Fruit fly (Drosophila melanogaster): Measurements from ENCODE around the gene CG17271.

Gene CG17271

dm6 chr3R:20829416-20830131, 7.9 kb upstream of the CG17271 start (continued):
- no peak for TF ChIP-seq hkb (optimal IDR thresholded peaks at IDR 0.05)
- TF ChIP-seq hkb (GFP tag; IDR thresholded peaks at IDR 0.05), result peak; percentile 25; the same call in 1 of the 2 replicates
- TF ChIP-seq MBD-R2 (GFP tag; IDR thresholded peaks at IDR 0.05), result peak; percentile 17; the same call in 1 of the 2 replicates
- TF ChIP-seq D19A (tag; optimal IDR thresholded peaks at IDR 0.05), result peak; percentile 31
- no peak for TF ChIP-seq ap (GFP tag; IDR thresholded peaks at IDR 0.05)
- peak; percentile 42; the same call in 1 of the 3 replicates for TF ChIP-seq Opbp (GFP tag; IDR thresholded peaks at IDR 0.05; ENCODE audit: partially characterized antibody)
- no peak for TF ChIP-seq Asciz (GFP tag; optimal IDR thresholded peaks at IDR 0.05)
- no peak for TF ChIP-seq NC2α (GFP tag; optimal IDR thresholded peaks at IDR 0.05)
- peak; percentile 8 for TF ChIP-seq Sox102F (GFP tag; optimal IDR thresholded peaks at IDR 0.05)
- TF ChIP-seq CG4707 (GFP tag; optimal IDR thresholded peaks at IDR 0.05), result no peak
- TF ChIP-seq CG11696 (GFP tag; IDR thresholded peaks at IDR 0.05), result no peak
- TF ChIP-seq otp (GFP tag; IDR thresholded peaks at IDR 0.05), result 0 out of 3 replicates have a peak, but pooled peaks have one; percentile 9
- TF ChIP-seq CG15269 (tag; optimal IDR thresholded peaks at IDR 0.05), result peak; percentile 53
- no peak for TF ChIP-seq CG8388 (GFP tag; optimal IDR thresholded peaks at IDR 0.05)
- TF ChIP-seq CG5180 (GFP tag; optimal IDR thresholded peaks at IDR 0.05), result no peak
- TF ChIP-seq Mad (GFP tag; optimal IDR thresholded peaks at IDR 0.05), result no peak
- no peak for TF ChIP-seq Dip2 (GFP tag; IDR thresholded peaks at IDR 0.05)
- no peak for TF ChIP-seq ttk (GFP tag; IDR thresholded peaks at IDR 0.05)
- no peak for TF ChIP-seq fru (optimal IDR thresholded peaks at IDR 0.05)
- no peak for TF ChIP-seq CG1024 (GFP tag; IDR thresholded peaks at IDR 0.05)
- TF ChIP-seq CG7372 (GFP tag; IDR thresholded peaks at IDR 0.05), result no peak
- TF ChIP-seq ash1 (GFP tag; optimal IDR thresholded peaks at IDR 0.05), result no peak
- TF ChIP-seq nerfin-2 (GFP tag; IDR thresholded peaks at IDR 0.05; ENCODE audit: partially characterized antibody), result no peak
- peak; percentile 25; the same call in 1 of the 2 replicates for TF ChIP-seq CG6272 (GFP tag; IDR thresholded peaks at IDR 0.05)
- no peak for TF ChIP-seq CG4328 (GFP tag; optimal IDR thresholded peaks at IDR 0.05)
- no peak for TF ChIP-seq CG1233 (GFP tag; optimal IDR thresholded peaks at IDR 0.05)
- no peak for TF ChIP-seq CG9797 (GFP tag; optimal IDR thresholded peaks at IDR 0.05)
- peak; percentile 14; the same call in 1 of the 4 replicates for TF ChIP-seq Gug (GFP tag; IDR thresholded peaks at IDR 0.05)
- TF ChIP-seq ewg (GFP tag; optimal IDR thresholded peaks at IDR 0.05), result peak; percentile 54
- TF ChIP-seq CG6854 (GFP tag; optimal IDR thresholded peaks at IDR 0.05), result no peak
- no peak for TF ChIP-seq C15 (GFP tag; IDR thresholded peaks at IDR 0.05)
- no peak for TF ChIP-seq Hsf (GFP tag; optimal IDR thresholded peaks at IDR 0.05)
- no peak for TF ChIP-seq Max (GFP tag; optimal IDR thresholded peaks at IDR 0.05)
- peak; percentile 23 for TF ChIP-seq phol (tag; optimal IDR thresholded peaks at IDR 0.05)
- TF ChIP-seq CG14441 (GFP tag; IDR thresholded peaks at IDR 0.05), result 0 out of 2 replicates have a peak, but pooled peaks have one; percentile 34
- TF ChIP-seq ATbp (GFP tag; optimal IDR thresholded peaks at IDR 0.05), result no peak
- no peak for TF ChIP-seq CG4617 (GFP tag; optimal IDR thresholded peaks at IDR 0.05; ENCODE audit: borderline replicate concordance)
- TF ChIP-seq Pdp1 (GFP tag; optimal IDR thresholded peaks at IDR 0.05), result peak in 1 of 2 experiments; percentile 30
- no peak for TF ChIP-seq Scr (GFP tag; IDR thresholded peaks at IDR 0.05; ENCODE audit: partially characterized antibody)
- peak; percentile 98 for TF ChIP-seq cg (GFP tag; optimal IDR thresholded peaks at IDR 0.05)
- TF ChIP-seq Rx (GFP tag; IDR thresholded peaks at IDR 0.05), result no peak
- peak; percentile 41 to 47 for TF ChIP-seq Trl (optimal IDR thresholded peaks at IDR 0.05)
- no peak for TF ChIP-seq Trl (GFP tag; optimal IDR thresholded peaks at IDR 0.05)
- peak; percentile 49 for TF ChIP-seq CG30403 (GFP tag; optimal IDR thresholded peaks at IDR 0.05)
- TF ChIP-seq Vsx1 (GFP tag; optimal IDR thresholded peaks at IDR 0.05), result no peak
- TF ChIP-seq CG10147 (GFP tag; optimal IDR thresholded peaks at IDR 0.05), result peak; percentile 32
- TF ChIP-seq pum (GFP tag; optimal IDR thresholded peaks at IDR 0.05), result no peak
- TF ChIP-seq tgo (GFP tag; IDR thresholded peaks at IDR 0.05), result no peak
- TF ChIP-seq lbe (GFP tag; optimal IDR thresholded peaks at IDR 0.05), result no peak
- no peak for TF ChIP-seq CG1647 (GFP tag; optimal IDR thresholded peaks at IDR 0.05)
